Worm (Caenorhabditis elegans) whole organism, L3 larva: ENCODE measurements around the gene ger-1.

Experiments
- R02D3.7 ChIP-seq: fragments of 150-350 bp; optimal IDR thresholded peaks from 2 replicates; lab custom pipeline; 2014; ENCODE audit warnings: missing biosample characterization, missing genetic modification characterization
- ceh-28 ChIP-seq: fragments of 150-350 bp; optimal IDR thresholded peaks from 2 replicates; lab custom pipeline; 2014; ENCODE audit warnings: missing biosample characterization, missing genetic modification reagents, missing genetic modification characterization
- ceh-82 ChIP-seq: fragments of 150-350 bp; optimal IDR thresholded peaks from 2 replicates; lab custom pipeline; 2014; ENCODE audit warnings: missing biosample characterization, missing genetic modification characterization
- egl-5 ChIP-seq: fragments of 150-350 bp; optimal IDR thresholded peaks from 2 replicates; lab custom pipeline; 2017; ENCODE audit warnings: missing biosample characterization, missing genetic modification reagents, missing genetic modification characterization, inconsistent platforms
- elt-1 ChIP-seq: fragments of 150-350 bp; optimal IDR thresholded peaks from 2 replicates; lab custom pipeline; 2014; ENCODE audit warnings: missing biosample characterization, missing genetic modification characterization
- elt-2 ChIP-seq: sonication (generic microtip); optimal IDR thresholded peaks from 2 replicates; lab custom pipeline; 2016; ENCODE audit warnings: missing genetic modification reagents, mild to moderate bottlenecking, missing genetic modification characterization, missing compliant biosample characterization
- elt-3 ChIP-seq, 3 experiments: fragments of 150-350 bp in 1 of 3; sonication (generic microtip) in 2 of 3; optimal IDR thresholded peaks; 2 replicates in 2 of 3; 4 replicates in 1 of 3; lab custom pipeline; 2014 to 2017; ENCODE audit warnings: missing biosample characterization in 3 of 3, missing genetic modification characterization in 3 of 3
- eor-1 ChIP-seq, 2 experiments: fragments of 150-350 bp; optimal IDR thresholded peaks; 2 replicates each; lab custom pipeline; 2014 to 2018; ENCODE audit warnings: missing biosample characterization in 2 of 2, missing genetic modification characterization in 2 of 2
- fkh-2 ChIP-seq: fragments of 150-350 bp; optimal IDR thresholded peaks from 2 replicates; lab custom pipeline; 2014; ENCODE audit warnings: missing biosample characterization, missing genetic modification reagents, missing genetic modification characterization
- fos-1 ChIP-seq: fragments of 150-350 bp; optimal IDR thresholded peaks from 2 replicates; lab custom pipeline; 2014; ENCODE audit warnings: missing biosample characterization, missing genetic modification characterization
- hmg-11 ChIP-seq: sonication (generic microtip); optimal IDR thresholded peaks from 2 replicates; lab custom pipeline; 2016; ENCODE audit warnings: missing genetic modification characterization, missing compliant biosample characterization
- lin-15B ChIP-seq: fragments of 150-350 bp; optimal IDR thresholded peaks from 2 replicates; lab custom pipeline; 2014; ENCODE audit warnings: missing biosample characterization, missing genetic modification characterization
- lin-39 ChIP-seq: fragments of 150-350 bp; optimal IDR thresholded peaks from 2 replicates; lab custom pipeline; 2018; ENCODE audit warnings: missing biosample characterization, missing genetic modification reagents, missing genetic modification characterization
- lsy-12 ChIP-seq: sonication (generic microtip); optimal IDR thresholded peaks from 2 replicates; lab custom pipeline; 2016; ENCODE audit warnings: mild to moderate bottlenecking, missing genetic modification characterization, missing compliant biosample characterization
- nfya-1 ChIP-seq: sonication (generic microtip); optimal IDR thresholded peaks from 2 replicates; lab custom pipeline; 2017; ENCODE audit warnings: missing genetic modification characterization, mild to moderate bottlenecking, missing compliant biosample characterization, antibody characterized with exemption, moderate library complexity; ENCODE audit not compliant: insufficient read depth
- nhr-23 ChIP-seq: fragments of 150-350 bp; optimal IDR thresholded peaks from 2 replicates; lab custom pipeline; 2014; ENCODE audit warnings: missing biosample characterization, missing genetic modification reagents, missing genetic modification characterization
- nhr-237 ChIP-seq: fragments of 150-350 bp; optimal IDR thresholded peaks from 2 replicates; lab custom pipeline; 2014; ENCODE audit warnings: missing biosample characterization, missing genetic modification characterization
- nhr-25 ChIP-seq: sonication (generic microtip); optimal IDR thresholded peaks from 2 replicates; lab custom pipeline; 2017; ENCODE audit warnings: missing biosample characterization, missing genetic modification characterization
- nhr-28 ChIP-seq: fragments of 150-350 bp; optimal IDR thresholded peaks from 2 replicates; lab custom pipeline; 2014; ENCODE audit warnings: missing biosample characterization, missing genetic modification characterization
- nhr-43 ChIP-seq: sonication (generic microtip); optimal IDR thresholded peaks from 2 replicates; lab custom pipeline; 2016; ENCODE audit warnings: mild to moderate bottlenecking, missing genetic modification characterization, missing compliant biosample characterization; ENCODE audit not compliant: poor library complexity, severe bottlenecking
- nhr-76 ChIP-seq: fragments of 150-350 bp; sonication (generic microtip); optimal IDR thresholded peaks from 5 replicates; lab custom pipeline; 2014; ENCODE audit warnings: missing biosample characterization, missing genetic modification characterization
- nhr-77 ChIP-seq: fragments of 150-350 bp; optimal IDR thresholded peaks from 2 replicates; lab custom pipeline; 2014; ENCODE audit warnings: missing biosample characterization, missing genetic modification characterization
- pha-4 ChIP-seq: fragments of 150-350 bp; optimal IDR thresholded peaks from 2 replicates; lab custom pipeline; 2014; ENCODE audit warnings: missing biosample characterization, missing genetic modification reagents, missing genetic modification characterization
- pqm-1 ChIP-seq: fragments of 150-350 bp; optimal IDR thresholded peaks from 2 replicates; lab custom pipeline; 2017; ENCODE audit warnings: missing biosample characterization, missing genetic modification characterization, inconsistent platforms
- sea-2 ChIP-seq: fragments of 150-350 bp; sonication (generic microtip); optimal IDR thresholded peaks from 4 replicates; lab custom pipeline; 2014; ENCODE audit warnings: missing biosample characterization, missing genetic modification reagents, missing genetic modification characterization
- skn-1 ChIP-seq: fragments of 150-350 bp; optimal IDR thresholded peaks from 2 replicates; lab custom pipeline; 2014; ENCODE audit warnings: missing biosample characterization, missing genetic modification characterization
- snpc-4 ChIP-seq: fragments of 150-350 bp; optimal IDR thresholded peaks from 2 replicates; lab custom pipeline; 2014; ENCODE audit warnings: missing biosample characterization, missing genetic modification characterization
- ztf-4 ChIP-seq: fragments of 150-350 bp; optimal IDR thresholded peaks from 2 replicates; lab custom pipeline; 2014; ENCODE audit warnings: missing biosample characterization, missing genetic modification characterization

ger-1 gene

DNA sequence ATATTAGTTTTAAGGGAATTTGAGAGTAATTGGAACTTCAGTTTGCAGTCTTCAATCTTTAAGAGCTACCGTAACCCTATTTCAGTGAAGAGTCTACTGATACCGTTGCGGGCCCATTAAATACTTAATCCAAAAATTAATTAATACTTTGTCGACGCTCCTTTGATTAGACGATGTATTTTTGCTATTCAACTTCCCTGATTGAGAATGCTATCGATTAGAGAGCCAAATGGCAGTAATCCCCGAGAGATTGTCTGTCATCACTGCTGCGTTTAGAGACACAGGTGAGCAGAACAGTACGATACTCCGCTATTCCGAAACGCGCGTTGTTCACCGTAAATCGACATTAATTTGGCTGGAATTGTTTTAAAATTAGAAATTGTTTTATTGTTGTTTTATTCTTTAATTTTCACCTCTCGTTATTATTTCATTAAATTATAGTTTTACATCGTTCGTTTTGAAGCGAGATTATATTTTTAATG, 46.1 kb downstream of the ger-1 start, which contains the start of gene rfl-1:
Gene rfl-1, plus strand, starts transcription at position 51 of the 482 bp plus-strand sequence.
- TF ChIP-seq elt-2 (tag; lab: Kevin White, UChicago) (peak; percentile 12), fkh-2 (no peak), fos-1 (no peak), R02D3.7 (peak; percentile 94), egl-5 (peak; percentile 66), skn-1 (tag; lab: Kevin White, UChicago) (peak; percentile 70), lin-39 (peak; percentile 81), nhr-25 (peak; percentile 23), lin-15B (peak; percentile 80), pha-4 (tag; lab: Kevin White, UChicago) (peak; percentile 78), elt-1 (tag; lab: Kevin White, UChicago) (no peak), pqm-1 (tag; lab: Kevin White, UChicago) (peak; percentile 32), hmg-11 (tag; lab: Kevin White, UChicago) (peak; percentile 28), nfya-1 (tag; lab: Kevin White, UChicago) (peak; percentile 68), ceh-28 (tag; lab: Kevin White, UChicago) (peak; percentile 44), nhr-43 (tag; lab: Kevin White, UChicago) (no peak)

DNA sequence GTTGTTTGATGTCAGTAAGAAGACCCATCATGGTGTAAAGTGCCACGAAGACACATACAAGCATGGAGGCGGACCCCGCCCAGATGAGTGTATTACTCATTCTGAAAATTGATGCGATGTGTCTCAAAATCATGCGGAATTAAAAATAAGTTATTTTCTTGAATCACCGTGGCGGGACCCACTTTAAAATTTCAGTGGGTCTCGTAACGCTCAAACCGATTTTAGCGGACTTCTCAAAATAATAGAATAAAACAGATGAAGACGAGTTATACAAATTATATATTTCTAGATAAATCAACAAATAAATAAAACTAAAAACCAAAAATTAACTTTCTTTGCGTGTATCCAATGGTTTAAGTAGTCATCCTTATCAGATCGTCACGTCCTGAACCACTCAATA, 46.8 kb downstream of the ger-1 start, which contains the start of gene col-8:
Gene col-8, minus strand, starts transcription at position 101 of the 400 bp plus-strand sequence.
- no peak for TF ChIP-seq nhr-28 (tag; lab: Kevin White, UChicago)
- no peak for TF ChIP-seq elt-3 (tag; optimal IDR thresholded peaks at IDR 0.05; lab: Kevin White, UChicago)
- no peak for TF ChIP-seq lin-15B
- no peak for TF ChIP-seq skn-1 (tag; lab: Kevin White, UChicago)

DNA sequence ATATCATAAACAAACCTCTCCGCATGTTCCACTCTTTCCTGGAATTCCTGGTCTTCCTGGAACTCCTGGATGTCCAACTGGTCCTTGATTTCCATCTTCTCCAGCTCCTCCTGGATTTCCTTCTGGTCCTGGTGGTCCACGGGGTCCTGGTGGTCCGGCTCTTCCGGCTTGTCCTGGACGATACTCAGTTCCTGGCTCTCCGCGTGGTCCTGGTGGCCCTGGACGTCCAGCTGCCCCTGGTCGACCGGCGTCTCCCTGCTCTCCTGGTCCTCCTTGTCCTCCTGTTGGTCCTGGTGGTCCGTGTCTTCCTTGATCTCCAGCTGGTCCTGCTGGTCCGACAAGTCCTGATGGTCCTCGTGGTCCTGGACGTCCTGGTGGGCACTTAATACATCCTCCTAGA, 47.6 kb downstream of the ger-1 start:
- TF ChIP-seq fkh-2 = no peak
- TF ChIP-seq ceh-28 (tag; lab: Kevin White, UChicago) = no peak
- no peak for TF ChIP-seq skn-1 (tag; lab: Kevin White, UChicago)
- TF ChIP-seq snpc-4 = no peak
- TF ChIP-seq sea-2 (GFP tag; lab: Kevin White, UChicago) = no peak
- TF ChIP-seq eor-1 (tag; optimal IDR thresholded peaks at IDR 0.05; lab: Kevin White, UChicago) = no peak
- TF ChIP-seq ztf-4 (tag; lab: Kevin White, UChicago) = no peak
- no peak for TF ChIP-seq elt-1 (tag; lab: Kevin White, UChicago)
- TF ChIP-seq lin-39 = no peak
- TF ChIP-seq nhr-28 (tag; lab: Kevin White, UChicago) = no peak
- TF ChIP-seq egl-5 = no peak
- no peak for TF ChIP-seq lin-15B
- no peak for TF ChIP-seq nhr-23 (tag; lab: Kevin White, UChicago)
- no peak for TF ChIP-seq nhr-77
- no peak for TF ChIP-seq ceh-82 (tag; lab: Kevin White, UChicago)
- TF ChIP-seq nhr-76 (tag; lab: Kevin White, UChicago) = no peak
- no peak for TF ChIP-seq lsy-12
- TF ChIP-seq nhr-43 (tag; lab: Kevin White, UChicago) = no peak
- no peak for TF ChIP-seq nhr-237 (tag; lab: Kevin White, UChicago)
- no peak for TF ChIP-seq nfya-1 (tag; lab: Kevin White, UChicago)
- TF ChIP-seq, all 47 proteins: peak for 0
